Worm (Caenorhabditis elegans) whole organism, L2 larva: Measurements from ENCODE around the gene Y62E10A.20.

Experiments
- C34F6.9 ChIP-seq: fragments of 150-350 bp; optimal IDR thresholded peaks from 2 replicates; lab custom pipeline; 2014; ENCODE audit warnings: missing biosample characterization, missing genetic modification characterization
- F13H6.1 ChIP-seq: sonication (generic microtip); optimal IDR thresholded peaks from 2 replicates; lab custom pipeline; 2016; ENCODE audit warnings: missing genetic modification characterization, missing compliant biosample characterization
- R02D3.7 ChIP-seq: fragments of 150-350 bp; optimal IDR thresholded peaks from 2 replicates; lab custom pipeline; 2014; ENCODE audit warnings: missing biosample characterization, missing genetic modification characterization
- Y55F3AM.14 ChIP-seq: fragments of 200-800 bp; sonication (Bioruptor generic); optimal IDR thresholded peaks from 2 replicates; lab custom pipeline; 2018; ENCODE audit warnings: mild to moderate bottlenecking, missing genetic modification characterization, missing compliant biosample characterization
- ZK546.5 ChIP-seq: sonication (generic microtip); optimal IDR thresholded peaks from 2 replicates; lab custom pipeline; 2017; ENCODE audit warnings: missing biosample characterization, missing genetic modification characterization
- alr-1 ChIP-seq: fragments of 150-350 bp; optimal IDR thresholded peaks from 2 replicates; lab custom pipeline; 2014; ENCODE audit warnings: missing biosample characterization, missing genetic modification characterization
- aly-2 ChIP-seq: fragments of 150-350 bp; optimal IDR thresholded peaks from 2 replicates; lab custom pipeline; 2014; ENCODE audit warnings: missing biosample characterization, missing genetic modification characterization
- ama-1 ChIP-seq: fragments of 150-350 bp; optimal IDR thresholded peaks from 2 replicates; lab custom pipeline; 2018; ENCODE audit warnings: inconsistent platforms
- blmp-1 ChIP-seq: sonication (generic microtip); optimal IDR thresholded peaks from 2 replicates; lab custom pipeline; 2017; ENCODE audit warnings: missing genetic modification characterization, mild to moderate bottlenecking, missing compliant biosample characterization, antibody characterized with exemption, moderate library complexity; ENCODE audit not compliant: insufficient read depth
- ceh-16 ChIP-seq: fragments of 150-350 bp; optimal IDR thresholded peaks from 2 replicates; lab custom pipeline; 2014; ENCODE audit warnings: missing biosample characterization, missing genetic modification characterization
- ceh-82 ChIP-seq: fragments of 150-350 bp; optimal IDR thresholded peaks from 2 replicates; lab custom pipeline; 2014; ENCODE audit warnings: missing biosample characterization, missing genetic modification characterization
- crh-2 ChIP-seq: sonication (generic microtip); optimal IDR thresholded peaks from 2 replicates; lab custom pipeline; 2017; ENCODE audit warnings: missing biosample characterization, missing genetic modification characterization
- dmd-4 ChIP-seq: sonication (generic microtip); optimal IDR thresholded peaks from 2 replicates; lab custom pipeline; 2017; ENCODE audit warnings: missing biosample characterization, missing genetic modification characterization
- egl-27 ChIP-seq: sonication (generic microtip); optimal IDR thresholded peaks from 3 replicates; lab custom pipeline; 2017; ENCODE audit warnings: missing biosample characterization, missing genetic modification reagents, missing genetic modification characterization
- elt-1 ChIP-seq: fragments of 150-350 bp; optimal IDR thresholded peaks from 2 replicates; lab custom pipeline; 2014; ENCODE audit warnings: missing biosample characterization, missing genetic modification characterization
- elt-3 ChIP-seq: sonication (generic microtip); optimal IDR thresholded peaks from 2 replicates; lab custom pipeline; 2017; ENCODE audit warnings: missing biosample characterization, missing genetic modification characterization
- fos-1 ChIP-seq: fragments of 150-350 bp; optimal IDR thresholded peaks from 2 replicates; lab custom pipeline; 2014; ENCODE audit warnings: missing biosample characterization, missing genetic modification characterization
- gmeb-1 ChIP-seq: fragments of 150-350 bp; optimal IDR thresholded peaks from 2 replicates; lab custom pipeline; 2014; ENCODE audit warnings: missing biosample characterization, missing genetic modification characterization
- lin-11 ChIP-seq: fragments of 150-350 bp; sonication (generic microtip); optimal IDR thresholded peaks from 2 replicates; lab custom pipeline; 2014; ENCODE audit warnings: missing biosample characterization, missing genetic modification characterization, inconsistent platforms, mixed read lengths
- lin-13 ChIP-seq: fragments of 150-350 bp; optimal IDR thresholded peaks from 2 replicates; lab custom pipeline; 2014; ENCODE audit warnings: missing biosample characterization, missing genetic modification reagents, missing genetic modification characterization
- lin-39 ChIP-seq: fragments of 150-350 bp; optimal IDR thresholded peaks from 2 replicates; lab custom pipeline; 2014; ENCODE audit warnings: missing biosample characterization, missing genetic modification reagents, missing genetic modification characterization
- lsy-2 ChIP-seq, 2 experiments: fragments of 150-350 bp in 1 of 2; sonication (generic microtip) in 1 of 2; optimal IDR thresholded peaks; 2 replicates each; lab custom pipeline; 2014 to 2017; ENCODE audit warnings: missing biosample characterization in 2 of 2, missing genetic modification characterization in 2 of 2
- mab-5 ChIP-seq: fragments of 150-350 bp; optimal IDR thresholded peaks from 2 replicates; lab custom pipeline; 2014; ENCODE audit warnings: missing biosample characterization, missing genetic modification characterization
- mbf-1 ChIP-seq: sonication (generic microtip); optimal IDR thresholded peaks from 2 replicates; lab custom pipeline; 2017; ENCODE audit warnings: missing biosample characterization, missing genetic modification characterization
- mdl-1 ChIP-seq, 2 experiments: fragments of 150-350 bp in 1 of 2; sonication (generic microtip) in 1 of 2; optimal IDR thresholded peaks; 2 replicates each; lab custom pipeline; 2017; ENCODE audit warnings: missing biosample characterization in 2 of 2, missing genetic modification characterization in 2 of 2
- nhr-10 ChIP-seq: sonication (generic microtip); optimal IDR thresholded peaks from 2 replicates; lab custom pipeline; 2017; ENCODE audit warnings: missing biosample characterization, missing genetic modification characterization
- nhr-11 ChIP-seq: fragments of 150-350 bp; optimal IDR thresholded peaks from 2 replicates; lab custom pipeline; 2014; ENCODE audit warnings: missing biosample characterization, missing genetic modification characterization
- nhr-12 ChIP-seq: fragments of 150-350 bp; optimal IDR thresholded peaks from 2 replicates; lab custom pipeline; 2014; ENCODE audit warnings: missing biosample characterization, missing genetic modification characterization
- nhr-129 ChIP-seq: fragments of 150-350 bp; optimal IDR thresholded peaks from 2 replicates; lab custom pipeline; 2014; ENCODE audit warnings: missing biosample characterization, missing genetic modification characterization
- nhr-21 ChIP-seq: fragments of 150-350 bp; optimal IDR thresholded peaks from 2 replicates; lab custom pipeline; 2014; ENCODE audit warnings: missing biosample characterization, missing genetic modification characterization
- nhr-23 ChIP-seq: fragments of 150-350 bp; optimal IDR thresholded peaks from 2 replicates; lab custom pipeline; 2014; ENCODE audit warnings: missing biosample characterization, missing genetic modification reagents, missing genetic modification characterization
- nhr-237 ChIP-seq: fragments of 150-350 bp; optimal IDR thresholded peaks from 2 replicates; lab custom pipeline; 2014; ENCODE audit warnings: missing biosample characterization, missing genetic modification characterization
- nhr-25 ChIP-seq: fragments of 150-350 bp; sonication (generic microtip); optimal IDR thresholded peaks from 3 replicates; lab custom pipeline; 2014; ENCODE audit warnings: missing biosample characterization, missing genetic modification characterization
- nhr-6 ChIP-seq: fragments of 150-350 bp; optimal IDR thresholded peaks from 2 replicates; lab custom pipeline; 2014; ENCODE audit warnings: missing biosample characterization, missing genetic modification characterization
- nhr-77 ChIP-seq: fragments of 150-350 bp; optimal IDR thresholded peaks from 2 replicates; lab custom pipeline; 2014; ENCODE audit warnings: missing biosample characterization, missing genetic modification characterization
- peb-1 ChIP-seq: fragments of 150-350 bp; optimal IDR thresholded peaks from 2 replicates; lab custom pipeline; 2014; ENCODE audit warnings: missing biosample characterization, missing genetic modification characterization
- sem-4 ChIP-seq: fragments of 150-350 bp; optimal IDR thresholded peaks from 2 replicates; lab custom pipeline; 2014; ENCODE audit warnings: missing biosample characterization, missing genetic modification reagents, missing genetic modification characterization
- skn-1 ChIP-seq: sonication (generic microtip); optimal IDR thresholded peaks from 2 replicates; lab custom pipeline; 2017; ENCODE audit warnings: missing biosample characterization, missing genetic modification characterization
- sma-3 ChIP-seq: sonication (generic microtip); optimal IDR thresholded peaks from 2 replicates; lab custom pipeline; 2016; ENCODE audit warnings: missing genetic modification reagents, missing genetic modification characterization, missing compliant biosample characterization
- sma-9 ChIP-seq, 2 experiments: fragments of 150-350 bp in 1 of 2; sonication (generic microtip) in 1 of 2; optimal IDR thresholded peaks; 2 replicates each; lab custom pipeline; 2014 to 2016; ENCODE audit warnings: missing genetic modification characterization in 2 of 2, mild to moderate bottlenecking in 1 of 2, missing biosample characterization in 1 of 2, missing compliant biosample characterization in 1 of 2, missing genetic modification reagents in 1 of 2, moderate library complexity in 1 of 2
- snpc-4 ChIP-seq: fragments of 150-350 bp; optimal IDR thresholded peaks from 2 replicates; lab custom pipeline; 2014; ENCODE audit warnings: missing biosample characterization, missing genetic modification characterization
- unc-39 ChIP-seq: fragments of 150-350 bp; optimal IDR thresholded peaks from 2 replicates; lab custom pipeline; 2014; ENCODE audit warnings: missing biosample characterization, missing genetic modification characterization
- unc-55 ChIP-seq: fragments of 150-350 bp; sonication (generic microtip); optimal IDR thresholded peaks from 3 replicates; lab custom pipeline; 2014; ENCODE audit warnings: missing biosample characterization, missing genetic modification reagents, missing genetic modification characterization
- unc-62 ChIP-seq: fragments of 150-350 bp; optimal IDR thresholded peaks from 2 replicates; lab custom pipeline; 2014; ENCODE audit warnings: missing biosample characterization, missing genetic modification reagents, missing genetic modification characterization
- zag-1 ChIP-seq: fragments of 150-350 bp; optimal IDR thresholded peaks from 2 replicates; lab custom pipeline; 2014; ENCODE audit warnings: missing biosample characterization, missing genetic modification characterization
- ztf-1 ChIP-seq: fragments of 200-800 bp; sonication (Bioruptor generic); conservative IDR thresholded peaks from 2 replicates; pipeline ENCODE4 v1.3.6; 2022; ENCODE audit warnings: missing genetic modification characterization, missing compliant biosample characterization
- ztf-11 ChIP-seq: sonication (generic microtip); optimal IDR thresholded peaks from 2 replicates; lab custom pipeline; 2017; ENCODE audit warnings: missing biosample characterization, missing genetic modification characterization
- ztf-4 ChIP-seq: fragments of 150-350 bp; optimal IDR thresholded peaks from 2 replicates; lab custom pipeline; 2014; ENCODE audit warnings: missing biosample characterization, missing genetic modification characterization

Y62E10A.20 gene

ce11 chrIV:13386043-13386442, at the start of gene Y62E10A.20, which contains the start of the genes Y62E10A.23 and mdt-9:
Y62E10A.20 (minus strand) TSS chrIV:13386091.
Y62E10A.23 (plus strand) TSS chrIV:13386324.
mdt-9 (plus strand) TSS chrIV:13386380.
- TF ChIP-seq ztf-11 (tag; lab: Kevin White, UChicago) (no peak), nhr-11 (no peak), egl-27 (tag; lab: Kevin White, UChicago) (peak; percentile 50), lin-13 (GFP tag; lab: Kevin White, UChicago) (peak; percentile 78), ceh-16 (tag; lab: Kevin White, UChicago) (no peak), snpc-4 (peak; percentile 78), unc-62 (GFP tag; lab: Kevin White, UChicago) (no peak), nhr-6 (tag; lab: Kevin White, UChicago) (peak; percentile 51), R02D3.7 (tag; lab: Kevin White, UChicago) (no peak), C34F6.9 (tag; lab: Kevin White, UChicago) (peak; percentile 80), ceh-82 (tag; lab: Kevin White, UChicago) (no peak), mbf-1 (tag; lab: Kevin White, UChicago) (no peak), gmeb-1 (tag; lab: Kevin White, UChicago) (peak; percentile 79), nhr-77 (tag; lab: Kevin White, UChicago) (no peak), crh-2 (tag; lab: Kevin White, UChicago) (peak; percentile 86), lsy-2 (tag; optimal IDR thresholded peaks at IDR 0.05; lab: Kevin White, UChicago) (peak; percentile 45 to 86), Y55F3AM.14 (GFP tag; lab: Kevin White, UChicago) (no peak), unc-55 (GFP tag; lab: Kevin White, UChicago) (peak; percentile 95), skn-1 (tag; lab: Kevin White, UChicago) (no peak), nhr-21 (tag; lab: Kevin White, UChicago) (peak; percentile 58), ztf-1 (GFP tag; lab: Robert Waterston, UW) (no peak), peb-1 (no peak), ztf-4 (peak; percentile 56), elt-3 (tag; lab: Kevin White, UChicago) (no peak), nhr-23 (tag; lab: Kevin White, UChicago) (no peak), elt-1 (no peak), unc-39 (tag; lab: Kevin White, UChicago) (no peak), nhr-237 (tag; lab: Kevin White, UChicago) (no peak), nhr-129 (peak; percentile 98), ama-1 (lab: Kevin White, UChicago) (no peak), zag-1 (tag; lab: Kevin White, UChicago) (no peak), alr-1 (tag; lab: Kevin White, UChicago) (peak; percentile 36), nhr-10 (tag; lab: Kevin White, UChicago) (no peak), aly-2 (tag; lab: Kevin White, UChicago) (no peak), F13H6.1 (tag; lab: Kevin White, UChicago) (peak; percentile 51), mab-5 (tag; lab: Kevin White, UChicago) (peak; percentile 67), mdl-1 (tag; optimal IDR thresholded peaks at IDR 0.05; lab: Kevin White, UChicago) (no peak), lin-11 (tag; lab: Kevin White, UChicago) (peak; percentile 73), fos-1 (tag; lab: Kevin White, UChicago) (peak; percentile 32), sma-9 (GFP tag; optimal IDR thresholded peaks at IDR 0.05; lab: Kevin White, UChicago) (peak; percentile 71), sma-9 (tag; optimal IDR thresholded peaks at IDR 0.05; lab: Kevin White, UChicago) (no peak), nhr-25 (tag; lab: Kevin White, UChicago) (peak; percentile 76), lin-39 (tag; lab: Kevin White, UChicago) (no peak), nhr-12 (tag; lab: Kevin White, UChicago) (no peak), dmd-4 (no peak), sma-3 (GFP tag; lab: Kevin White, UChicago) (peak; percentile 58), ZK546.5 (tag; lab: Kevin White, UChicago) (no peak), blmp-1 (no peak), sem-4 (tag; lab: Kevin White, UChicago) (peak; percentile 68)
- TF ChIP-seq, all 48 proteins: peak for 21
